Worm (Caenorhabditis elegans) whole organism, L1 larva: ENCODE measurements around the gene C42D8.9.

ENCODE experiments used
- mep-1 ChIP-seq: fragments of 150-350 bp; optimal IDR thresholded peaks from 2 replicates; lab custom pipeline; 2014; ENCODE audit warnings: missing biosample characterization, missing genetic modification characterization
- nhr-237 ChIP-seq: fragments of 150-350 bp; optimal IDR thresholded peaks from 2 replicates; lab custom pipeline; 2014; ENCODE audit warnings: missing biosample characterization, missing genetic modification characterization
- nhr-28 ChIP-seq: fragments of 150-350 bp; optimal IDR thresholded peaks from 2 replicates; lab custom pipeline; 2014; ENCODE audit warnings: missing biosample characterization, missing genetic modification characterization

DNA sequence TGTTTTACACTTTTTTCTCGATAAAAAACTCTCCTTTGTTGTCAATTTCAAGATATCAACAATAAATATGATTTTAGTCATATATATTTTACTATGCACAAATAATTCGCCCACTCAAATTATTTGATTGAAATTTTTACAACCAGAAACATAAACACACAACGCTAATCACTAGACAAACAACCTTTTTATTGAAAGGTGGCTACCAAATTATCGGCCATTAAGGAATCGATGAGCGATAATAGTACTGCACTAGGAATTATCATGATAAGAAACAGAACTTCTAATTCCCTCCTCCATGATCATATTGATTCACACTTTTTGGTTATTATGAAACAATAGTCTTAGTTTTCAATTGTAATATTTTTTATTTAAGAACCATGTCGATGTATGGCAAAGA is 2.3 kb upstream of the C42D8.9 start, which contains the start of gene C42D8.1:
- TF ChIP-seq nhr-237 (tag; lab: Kevin White, UChicago) (no peak), mep-1 (no peak), nhr-28 (no peak)
